Fruit fly (Drosophila melanogaster) whole organism, wandering third instar larva: ENCODE data around the gene Tat.

Source experiments
- Abd-B ChIP-seq: fragments of >200 bp; optimal IDR thresholded peaks from 2 replicates; lab custom pipeline; 2017; ENCODE audit warnings: missing biosample characterization, missing genetic modification characterization
- CG9705 ChIP-seq: fragments of 200-800 bp; sonication (Bioruptor generic); optimal IDR thresholded peaks from 2 replicates; lab custom pipeline; 2018; ENCODE audit warnings: missing biosample characterization, mild to moderate bottlenecking, missing genetic modification characterization
- Dfd ChIP-seq: fragments of >200 bp; optimal IDR thresholded peaks from 2 replicates; lab custom pipeline; 2017; ENCODE audit warnings: missing biosample characterization, missing genetic modification characterization
- Dif ChIP-seq: fragments of 200-275, 200-300 bp; sonication (Bioruptor generic); optimal IDR thresholded peaks from 2 replicates; lab custom pipeline; 2018; ENCODE audit warnings: missing biosample characterization, missing genetic modification characterization; ENCODE audit not compliant: partially characterized antibody
- GATAd ChIP-seq: sonication (Bioruptor generic); optimal IDR thresholded peaks from 2 replicates; lab custom pipeline; 2016; ENCODE audit warnings: missing biosample characterization, missing genetic modification characterization
- HLH106 ChIP-seq: fragments of 200-800 bp; optimal IDR thresholded peaks from 3 replicates; lab custom pipeline; 2019; ENCODE audit warnings: missing biosample characterization, mild to moderate bottlenecking, missing genetic modification characterization, moderate library complexity
- Hnf4 ChIP-seq: fragments of 200-800 bp; sonication (Bioruptor generic); optimal IDR thresholded peaks from 2 replicates; lab custom pipeline; 2016; ENCODE audit warnings: missing biosample characterization, mild to moderate bottlenecking, missing genetic modification characterization
- Hr78 ChIP-seq: fragments of >200 bp; optimal IDR thresholded peaks from 2 replicates; lab custom pipeline; 2017; ENCODE audit warnings: missing biosample characterization, missing genetic modification characterization
- Jra ChIP-seq: sonication (Bioruptor generic); optimal IDR thresholded peaks from 2 replicates; lab custom pipeline; 2016; ENCODE audit warnings: missing biosample characterization, missing genetic modification characterization
- Mio ChIP-seq: sonication (Bioruptor generic); optimal IDR thresholded peaks from 2 replicates; lab custom pipeline; 2016; ENCODE audit warnings: missing biosample characterization, missing genetic modification characterization
- Myc ChIP-seq: fragments of >200 bp; optimal IDR thresholded peaks from 2 replicates; lab custom pipeline; 2017
- N ChIP-seq: fragments of >200 bp; optimal IDR thresholded peaks from 2 replicates; lab custom pipeline; 2018; ENCODE audit warnings: missing biosample characterization, missing external identifiers, missing genetic modification characterization
- OdsH ChIP-seq: fragments of 200-800 bp; sonication (Bioruptor generic); optimal IDR thresholded peaks from 2 replicates; lab custom pipeline; 2016; ENCODE audit warnings: missing biosample characterization, mild to moderate bottlenecking, missing genetic modification characterization
- Rel ChIP-seq, 2 experiments: fragments of 200-800 bp; sonication (Bioruptor generic) in 1 of 2; optimal IDR thresholded peaks; 2 replicates in 1 of 2; 3 replicates in 1 of 2; lab custom pipeline; 2016 to 2019; ENCODE audit warnings: mild to moderate bottlenecking in 2 of 2, missing biosample characterization in 2 of 2, missing genetic modification characterization in 2 of 2, moderate library complexity in 1 of 2
- Vsx2 ChIP-seq: fragments of 200-300, 225-300 bp; sonication (Bioruptor generic); optimal IDR thresholded peaks from 2 replicates; lab custom pipeline; 2018; ENCODE audit warnings: missing biosample characterization, missing genetic modification characterization; ENCODE audit not compliant: partially characterized antibody
- br ChIP-seq: fragments of 200-800 bp; sonication (Bioruptor generic); optimal IDR thresholded peaks from 2 replicates; lab custom pipeline; 2016; ENCODE audit warnings: missing biosample characterization, missing genetic modification characterization
- brk ChIP-seq: fragments of 200-800 bp; sonication (Bioruptor generic); optimal IDR thresholded peaks from 2 replicates; lab custom pipeline; 2016; ENCODE audit warnings: missing biosample characterization, mild to moderate bottlenecking, missing genetic modification characterization
- dl ChIP-seq, 2 experiments: fragments of 175-275, 200-275 bp in 1 of 2; fragments of 200-275 bp in 1 of 2; sonication (Bioruptor generic); optimal IDR thresholded peaks; lab custom pipeline; 2018; ENCODE audit warnings: mild to moderate bottlenecking in 2 of 2, missing biosample characterization in 2 of 2, missing genetic modification characterization in 2 of 2, moderate library complexity in 2 of 2; ENCODE audit not compliant: partially characterized antibody in 2 of 2, insufficient read depth in 1 of 2
- dmrt93B ChIP-seq: fragments of 200-800 bp; sonication (Bioruptor generic); optimal IDR thresholded peaks from 2 replicates; lab custom pipeline; 2018; ENCODE audit warnings: missing biosample characterization, mild to moderate bottlenecking, missing genetic modification characterization
- dsf ChIP-seq: sonication (Bioruptor generic); optimal IDR thresholded peaks from 2 replicates; lab custom pipeline; 2016; ENCODE audit warnings: missing biosample characterization, missing genetic modification characterization, borderline replicate concordance
- ey ChIP-seq: fragments of 200-800 bp; sonication (Bioruptor generic); optimal IDR thresholded peaks from 2 replicates; lab custom pipeline; 2016; ENCODE audit warnings: missing biosample characterization, missing genetic modification characterization
- foxo ChIP-seq, 2 experiments: fragments of 200-800 bp; sonication (Bioruptor generic); optimal IDR thresholded peaks; 2 replicates in 1 of 2; 3 replicates in 1 of 2; lab custom pipeline; 2016 to 2017; ENCODE audit warnings: missing biosample characterization in 2 of 2, missing genetic modification characterization in 2 of 2
- fru ChIP-seq: fragments of 200-800 bp; sonication (Bioruptor generic); optimal IDR thresholded peaks from 3 replicates; lab custom pipeline; 2016; ENCODE audit warnings: missing biosample characterization, mild to moderate bottlenecking, missing genetic modification characterization
- h ChIP-seq: fragments of 200-800 bp; sonication (Bioruptor generic); optimal IDR thresholded peaks from 3 replicates; lab custom pipeline; 2016; ENCODE audit warnings: missing biosample characterization, mild to moderate bottlenecking, missing genetic modification characterization
- jim ChIP-seq: fragments of 175-275, 200-325 bp; sonication (Bioruptor generic); optimal IDR thresholded peaks from 2 replicates; lab custom pipeline; 2016; ENCODE audit warnings: missing biosample characterization, mild to moderate bottlenecking, missing genetic modification characterization
- lola ChIP-seq: fragments of >200 bp; optimal IDR thresholded peaks from 2 replicates; lab custom pipeline; 2017; ENCODE audit warnings: missing biosample characterization, missing genetic modification characterization
- psq ChIP-seq: fragments of 200-800 bp; sonication (Bioruptor generic); optimal IDR thresholded peaks from 3 replicates; lab custom pipeline; 2017; ENCODE audit warnings: missing biosample characterization, mild to moderate bottlenecking, missing genetic modification characterization, moderate library complexity
- rgr ChIP-seq: fragments of 200-800 bp; sonication (Bioruptor generic); optimal IDR thresholded peaks from 3 replicates; lab custom pipeline; 2016; ENCODE audit warnings: missing biosample characterization, mild to moderate bottlenecking, missing genetic modification characterization
- sage ChIP-seq: fragments of 200-800 bp; sonication (Bioruptor generic); optimal IDR thresholded peaks from 2 replicates; lab custom pipeline; 2016; ENCODE audit warnings: missing biosample characterization, mild to moderate bottlenecking, missing genetic modification characterization
- sv ChIP-seq: fragments of 200-800 bp; sonication (Bioruptor generic); optimal IDR thresholded peaks from 3 replicates; lab custom pipeline; 2016; ENCODE audit warnings: missing biosample characterization, missing genetic modification characterization
- usp ChIP-seq: fragments of >200 bp; optimal IDR thresholded peaks from 2 replicates; lab custom pipeline; 2017; ENCODE audit warnings: missing biosample characterization, missing genetic modification characterization
- woc ChIP-seq: sonication (Bioruptor generic); optimal IDR thresholded peaks from 2 replicates; lab custom pipeline; 2016; ENCODE audit warnings: missing biosample characterization, mild to moderate bottlenecking, missing genetic modification characterization

The Tat gene

DNA sequence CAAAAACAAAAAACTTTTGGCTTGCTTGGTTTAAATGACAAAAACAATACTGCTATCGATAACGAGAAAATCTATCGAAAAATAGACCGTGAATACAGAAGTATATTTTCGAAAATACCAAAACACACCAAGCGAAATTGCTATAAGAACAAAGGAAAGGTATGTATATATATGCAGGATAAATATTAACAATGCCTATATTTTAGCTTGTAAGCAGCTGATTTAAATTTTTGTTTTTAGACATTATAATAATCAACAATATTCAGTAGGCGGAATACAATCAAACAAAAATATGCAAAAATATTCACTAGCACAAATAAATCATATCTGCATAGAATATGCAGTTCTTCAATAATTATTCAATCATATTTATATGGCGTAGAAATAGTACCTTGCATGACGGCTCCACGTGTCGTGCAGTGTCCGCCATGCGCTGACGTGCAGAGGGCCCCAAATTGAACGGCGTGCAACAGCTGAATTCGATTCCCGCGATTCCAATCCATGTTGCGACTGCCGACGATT is 23.1 kb upstream of the Tat start, which contains the start of the genes Fbxl4 and Dus2 (continued):
- TF ChIP-seq br, result peak; percentile 85
- TF ChIP-seq Hr78 (GFP tag; lab: Kevin White, UChicago), result no peak
- no peak for TF ChIP-seq sage (GFP tag; lab: Kevin White, UChicago)
- TF ChIP-seq, all 38 proteins: peak for 23

- TF ChIP-seq Abd-B (no peak), dsf (GFP tag; lab: Kevin White, UChicago) (no peak), Myc (lab: Kevin White, UChicago) (no peak), Mio (GFP tag; lab: Kevin White, UChicago) (no peak), psq (GFP tag; lab: Kevin White, UChicago) (no peak), Dfd (GFP tag; lab: Kevin White, UChicago) (no peak), fru (GFP tag; lab: Kevin White, UChicago) (no peak), GATAd (GFP tag; lab: Kevin White, UChicago) (no peak), N (no peak), sage (GFP tag; lab: Kevin White, UChicago) (no peak), h (GFP tag; lab: Kevin White, UChicago) (no peak), Rel (GFP tag; optimal IDR thresholded peaks at IDR 0.05; lab: Kevin White, UChicago) (no peak), Rel (tag; optimal IDR thresholded peaks at IDR 0.05; lab: Kevin White, UChicago) (no peak), CG9705 (no peak), Jra (GFP tag; lab: Kevin White, UChicago) (no peak), OdsH (GFP tag; lab: Kevin White, UChicago) (no peak), usp (GFP tag; lab: Kevin White, UChicago) (no peak), Hr78 (GFP tag; lab: Kevin White, UChicago) (no peak), ey (no peak), Hnf4 (GFP tag; lab: Kevin White, UChicago) (no peak), dmrt93B (GFP tag; lab: Kevin White, UChicago) (no peak)
- TF ChIP-seq, all 38 proteins: peak for 0
Measured at dm6 chrX:14242479-14242878, 18.5 kb upstream of the Tat start, which contains the start of gene mRNA-cap. Gene mRNA-cap (minus strand): TSS chrX:14242822.

- TF ChIP-seq lola (no peak), Rel (GFP tag; optimal IDR thresholded peaks at IDR 0.05; lab: Kevin White, UChicago) (no peak), Rel (tag; optimal IDR thresholded peaks at IDR 0.05; lab: Kevin White, UChicago) (peak; percentile 54), Hnf4 (GFP tag; lab: Kevin White, UChicago) (no peak), HLH106 (peak; percentile 29), jim (GFP tag; lab: Kevin White, UChicago) (no peak), brk (GFP tag; lab: Kevin White, UChicago) (no peak), ey (no peak), Abd-B (no peak), Myc (lab: Kevin White, UChicago) (no peak), rgr (GFP tag; lab: Kevin White, UChicago) (peak; percentile 12), Jra (GFP tag; lab: Kevin White, UChicago) (no peak), dl (GFP tag; optimal IDR thresholded peaks at IDR 0.05; lab: Kevin White, UChicago; ENCODE audit: insufficient read depth in 1 of 2, partially characterized antibody in 2 of 2) (no peak), foxo (GFP tag; optimal IDR thresholded peaks at IDR 0.05; lab: Kevin White, UChicago) (peak in 1 of 2 experiments; percentile 29), GATAd (GFP tag; lab: Kevin White, UChicago) (no peak)
- TF ChIP-seq, all 38 proteins: peak for 4
Measured at dm6 chrX:14242941-14243736, 17.9 kb upstream of the Tat start, which contains the start of gene CG32599. Gene CG32599 (plus strand): TSS chrX:14243686.

DNA sequence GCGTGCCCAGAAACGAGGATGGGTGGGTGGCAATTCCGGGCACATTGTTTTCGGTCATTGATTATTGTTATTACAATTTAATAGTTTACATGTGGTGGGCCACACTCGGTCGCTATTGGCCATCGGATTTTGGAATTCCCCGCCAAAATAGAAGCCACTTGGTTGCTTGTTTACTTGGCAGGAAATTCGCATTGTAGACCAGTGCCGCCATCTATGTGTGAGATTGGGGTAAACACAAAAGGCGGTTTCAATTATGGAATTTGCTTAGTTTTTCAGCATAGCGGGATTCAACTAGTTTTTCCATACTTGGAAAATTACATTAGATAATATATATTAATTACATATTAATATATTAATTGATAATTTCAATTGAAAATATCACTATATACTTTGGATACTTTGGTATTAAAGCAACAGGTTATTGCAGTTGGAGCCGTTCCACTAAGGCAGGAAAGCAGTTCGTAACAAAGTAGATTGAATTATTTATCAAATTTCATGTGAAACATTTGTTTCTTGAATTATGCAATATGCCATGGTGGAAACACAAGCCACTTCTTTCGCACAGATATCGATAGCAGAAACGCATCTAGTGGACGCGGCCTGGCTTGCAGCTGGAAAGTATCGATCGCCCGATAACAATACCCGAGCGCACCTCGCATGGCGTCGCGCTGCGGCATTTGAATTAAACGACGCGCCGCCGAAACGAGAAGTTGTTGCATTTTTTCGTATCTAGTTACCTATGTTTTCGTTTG is 13.8 kb upstream of the Tat start, which contains the start of gene mud:
TSS of gene mud (plus strand) at position 698 of the 752 bp plus-strand sequence.
- no peak for TF ChIP-seq sage (GFP tag; lab: Kevin White, UChicago)
- no peak for TF ChIP-seq dmrt93B (GFP tag; lab: Kevin White, UChicago)
- TF ChIP-seq Dfd (GFP tag; lab: Kevin White, UChicago), result no peak
- no peak for TF ChIP-seq brk (GFP tag; lab: Kevin White, UChicago)
- no peak for TF ChIP-seq sv (GFP tag; lab: Kevin White, UChicago)
- TF ChIP-seq dsf (GFP tag; lab: Kevin White, UChicago), result no peak
- TF ChIP-seq Myc (lab: Kevin White, UChicago), result no peak
- peak; percentile 14 for TF ChIP-seq woc (GFP tag; lab: Kevin White, UChicago)
- no peak for TF ChIP-seq Dif (GFP tag; lab: Kevin White, UChicago)
- peak; percentile 14 for TF ChIP-seq HLH106
- TF ChIP-seq dl (GFP tag; optimal IDR thresholded peaks at IDR 0.05; lab: Kevin White, UChicago; ENCODE audit: insufficient read depth in 1 of 2, partially characterized antibody in 2 of 2), result no peak
- TF ChIP-seq Abd-B, result no peak
- TF ChIP-seq Mio (GFP tag; lab: Kevin White, UChicago), result no peak
- TF ChIP-seq foxo (GFP tag; optimal IDR thresholded peaks at IDR 0.05; lab: Kevin White, UChicago), result peak in 1 of 2 experiments; percentile 14
- TF ChIP-seq GATAd (GFP tag; lab: Kevin White, UChicago), result no peak
- TF ChIP-seq lola, result no peak
- TF ChIP-seq Hr78 (GFP tag; lab: Kevin White, UChicago), result no peak
- TF ChIP-seq Vsx2 (GFP tag; lab: Kevin White, UChicago), result no peak
